Worm (Caenorhabditis elegans) whole organism, young adult: ENCODE data around the gene T26A5.8.
A peak's percentile ranks its signal among the peaks of the same experiment; 100 is the strongest.

ENCODE experiments used
- B0019.2 ChIP-seq: fragments of 200-800 bp; sonication (Bioruptor generic); conservative IDR thresholded peaks from 2 replicates; pipeline ENCODE4 v1.3.6; 2022; ENCODE audit warnings: missing genetic modification reagents, missing genetic modification characterization, missing compliant biosample characterization
- B0261.1 ChIP-seq: sonication (generic microtip); optimal IDR thresholded peaks from 2 replicates; lab custom pipeline; 2016; ENCODE audit warnings: mild to moderate bottlenecking, missing genetic modification characterization, moderate library complexity, missing compliant biosample characterization
- C06A6.2 ChIP-seq: fragments of 200-800 bp; sonication (Bioruptor generic); conservative IDR thresholded peaks from 2 replicates; pipeline ENCODE4 v1.3.6; 2022; ENCODE audit warnings: missing genetic modification characterization, missing compliant biosample characterization
- F10E7.11 ChIP-seq: sonication (generic microtip); optimal IDR thresholded peaks from 2 replicates; lab custom pipeline; 2017; ENCODE audit warnings: mild to moderate bottlenecking, missing genetic modification characterization, moderate library complexity, missing compliant biosample characterization
- F22D6.2 ChIP-seq: sonication (generic microtip); optimal IDR thresholded peaks from 2 replicates; lab custom pipeline; 2016; ENCODE audit warnings: mild to moderate bottlenecking, missing genetic modification characterization, missing compliant biosample characterization
- F33H1.4 ChIP-seq: fragments of 200-800 bp; sonication (Bioruptor generic); IDR thresholded peaks from 2 replicates; pipeline ENCODE4 v1.3.6; 2022; ENCODE audit warnings: missing genetic modification reagents, missing genetic modification characterization, missing compliant biosample characterization
- F49E8.2 ChIP-seq: sonication (generic microtip); optimal IDR thresholded peaks from 3 replicates; lab custom pipeline; 2017; ENCODE audit warnings: missing genetic modification characterization, mild to moderate bottlenecking, missing compliant biosample characterization, antibody characterized with exemption, moderate library complexity; ENCODE audit not compliant: insufficient read depth
- F55B11.4 ChIP-seq: sonication (generic microtip); optimal IDR thresholded peaks from 2 replicates; lab custom pipeline; 2016; ENCODE audit warnings: missing compliant biosample characterization, missing genetic modification characterization, borderline replicate concordance; ENCODE audit not compliant: insufficient read depth
- T07F8.4 ChIP-seq: sonication (generic microtip); optimal IDR thresholded peaks from 2 replicates; lab custom pipeline; 2016; ENCODE audit warnings: mild to moderate bottlenecking, missing genetic modification characterization, moderate library complexity, missing compliant biosample characterization
- Y53F4B.3 ChIP-seq: fragments of 200-800 bp; sonication (Bioruptor generic); IDR thresholded peaks from 2 replicates; pipeline ENCODE4 v1.3.6; 2022; ENCODE audit warnings: missing genetic modification reagents, missing genetic modification characterization, missing compliant biosample characterization
- Y79H2A.3 ChIP-seq: fragments of 200-800 bp; sonication (Bioruptor generic); conservative IDR thresholded peaks from 2 replicates; pipeline ENCODE4 v1.3.6; 2022; ENCODE audit warnings: missing genetic modification reagents, missing genetic modification characterization, missing compliant biosample characterization
- Y95B8A.8 ChIP-seq: fragments of 200-800 bp; sonication (Bioruptor generic); IDR thresholded peaks from 2 replicates; pipeline ENCODE4 v1.3.6; 2022; ENCODE audit warnings: missing genetic modification reagents, missing genetic modification characterization, missing compliant biosample characterization
- ZK185.1 ChIP-seq: sonication (generic microtip); optimal IDR thresholded peaks from 2 replicates; lab custom pipeline; 2016; ENCODE audit warnings: mild to moderate bottlenecking, missing genetic modification characterization, missing compliant biosample characterization; ENCODE audit not compliant: poor library complexity, severe bottlenecking
- aptf-2 ChIP-seq: fragments of 200-800 bp; sonication (Bioruptor generic); conservative IDR thresholded peaks from 2 replicates; pipeline ENCODE4 v1.3.6; 2022; ENCODE audit warnings: missing genetic modification reagents, missing genetic modification characterization, missing compliant biosample characterization
- atf-7 ChIP-seq: sonication (generic microtip); optimal IDR thresholded peaks from 2 replicates; lab custom pipeline; 2017; ENCODE audit warnings: mild to moderate bottlenecking, missing genetic modification characterization, missing compliant biosample characterization
- bed-1 ChIP-seq: fragments of 200-800 bp; sonication (Bioruptor generic); IDR thresholded peaks from 2 replicates; pipeline ENCODE4 v1.3.6; 2022; ENCODE audit warnings: missing genetic modification reagents, missing genetic modification characterization, missing compliant biosample characterization
- bed-2 ChIP-seq: fragments of 200-800 bp; sonication (Bioruptor generic); IDR thresholded peaks from 2 replicates; pipeline ENCODE4 v1.3.6; 2022; ENCODE audit warnings: missing genetic modification reagents, missing genetic modification characterization, missing compliant biosample characterization
- cebp-1 ChIP-seq, 2 experiments: fragments of 200-800 bp in 1 of 2; sonication (Bioruptor generic) in 1 of 2; sonication (generic microtip) in 1 of 2; IDR thresholded peaks in 1 of 2; optimal IDR thresholded peaks in 1 of 2; 2 replicates each; pipeline versions ENCODE4 v1.3.6 to Lab custom; 2017 to 2022; ENCODE audit warnings: missing compliant biosample characterization in 2 of 2, missing genetic modification characterization in 2 of 2, mild to moderate bottlenecking in 1 of 2, missing genetic modification reagents in 1 of 2, moderate library complexity in 1 of 2
- ceh-27 ChIP-seq: fragments of 200-800 bp; sonication (Bioruptor generic); optimal IDR thresholded peaks from 2 replicates; lab custom pipeline; 2018; ENCODE audit warnings: mild to moderate bottlenecking, missing genetic modification characterization, moderate library complexity, missing compliant biosample characterization
- ceh-40 ChIP-seq: fragments of 200-800 bp; sonication (Bioruptor generic); IDR thresholded peaks from 2 replicates; pipeline ENCODE4 v1.3.6; 2022; ENCODE audit warnings: missing genetic modification characterization, missing compliant biosample characterization
- ceh-58 ChIP-seq: fragments of 200-800 bp; sonication (Bioruptor generic); IDR thresholded peaks from 2 replicates; pipeline ENCODE4 v1.3.6; 2022; ENCODE audit warnings: missing genetic modification characterization, missing compliant biosample characterization
- ceh-91 ChIP-seq: fragments of 200-800 bp; sonication (Bioruptor generic); IDR thresholded peaks from 2 replicates; pipeline ENCODE4 v1.3.6; 2022; ENCODE audit warnings: missing genetic modification reagents, missing genetic modification characterization, missing compliant biosample characterization
- dox-1 ChIP-seq: fragments of 200-800 bp; sonication (Bioruptor generic); IDR thresholded peaks from 2 replicates; pipeline ENCODE4 v1.3.6; 2022; ENCODE audit warnings: missing genetic modification reagents, missing genetic modification characterization, missing compliant biosample characterization
- dpff-1 ChIP-seq: sonication (generic microtip); optimal IDR thresholded peaks from 2 replicates; lab custom pipeline; 2017; ENCODE audit warnings: mild to moderate bottlenecking, missing genetic modification characterization, missing compliant biosample characterization
- egrh-3 ChIP-seq: fragments of 200-800 bp; sonication (Bioruptor generic); IDR thresholded peaks from 2 replicates; pipeline ENCODE4 v1.3.6; 2022; ENCODE audit warnings: missing genetic modification reagents, missing genetic modification characterization, missing compliant biosample characterization
- ekl-4 ChIP-seq: fragments of 200-800 bp; sonication (Bioruptor generic); IDR thresholded peaks from 2 replicates; pipeline ENCODE4 v1.3.6; 2022; ENCODE audit warnings: missing genetic modification reagents, missing genetic modification characterization, missing compliant biosample characterization
- ets-4 ChIP-seq: fragments of 200-800 bp; sonication (Bioruptor generic); optimal IDR thresholded peaks from 2 replicates; lab custom pipeline; 2018; ENCODE audit warnings: mild to moderate bottlenecking, missing genetic modification characterization, missing compliant biosample characterization
- fkh-3 ChIP-seq: sonication (generic microtip); optimal IDR thresholded peaks from 2 replicates; lab custom pipeline; 2016; ENCODE audit warnings: mild to moderate bottlenecking, missing genetic modification characterization, missing compliant biosample characterization
- him-1 ChIP-seq: sonication (generic microtip); optimal IDR thresholded peaks from 2 replicates; lab custom pipeline; 2016; ENCODE audit warnings: missing genotype, missing genetic modification reagents, missing genetic modification characterization, missing compliant biosample characterization
- lin-35 ChIP-seq, 3 experiments: fragments of 150-350 bp in 2 of 3; sonication (generic microtip) in 1 of 3; optimal IDR thresholded peaks; 2 replicates each; lab custom pipeline; 2014 to 2018; ENCODE audit warnings: missing biosample characterization in 3 of 3, missing genetic modification characterization in 3 of 3, missing genetic modification reagents in 3 of 3
- lin-40 ChIP-seq: sonication (generic microtip); optimal IDR thresholded peaks from 2 replicates; lab custom pipeline; 2016; ENCODE audit warnings: missing genetic modification characterization, mild to moderate bottlenecking, missing compliant biosample characterization, missing genotype, missing genetic modification reagents
- lir-1 ChIP-seq: fragments of 200-800 bp; sonication (Bioruptor generic); conservative IDR thresholded peaks from 2 replicates; pipeline ENCODE4 v1.3.6; 2022; ENCODE audit warnings: missing genetic modification reagents, missing genetic modification characterization, missing compliant biosample characterization
- lsl-1 ChIP-seq: fragments of 200-800 bp; sonication (Bioruptor generic); optimal IDR thresholded peaks from 2 replicates; lab custom pipeline; 2018; ENCODE audit warnings: mild to moderate bottlenecking, missing genetic modification characterization, moderate library complexity, missing compliant biosample characterization
- madf-3 ChIP-seq: fragments of 200-800 bp; sonication (Bioruptor generic); IDR thresholded peaks from 2 replicates; pipeline ENCODE4 v1.3.6; 2022; ENCODE audit warnings: missing genetic modification reagents, missing genetic modification characterization, missing compliant biosample characterization
- madf-6 ChIP-seq: fragments of 200-800 bp; sonication (Bioruptor generic); IDR thresholded peaks from 2 replicates; pipeline ENCODE4 v1.3.6; 2022; ENCODE audit warnings: missing genetic modification reagents, missing genetic modification characterization, missing compliant biosample characterization
- madf-8 ChIP-seq: fragments of 200-800 bp; sonication (Bioruptor generic); conservative IDR thresholded peaks from 2 replicates; pipeline ENCODE4 v1.3.6; 2022; ENCODE audit warnings: missing genetic modification reagents, missing genetic modification characterization, missing compliant biosample characterization
- mxl-1 ChIP-seq: sonication (generic microtip); optimal IDR thresholded peaks from 2 replicates; lab custom pipeline; 2016; ENCODE audit warnings: missing genetic modification characterization, missing compliant biosample characterization
- nfyb-1 ChIP-seq: fragments of 200-800 bp; sonication (Bioruptor generic); IDR thresholded peaks from 2 replicates; pipeline ENCODE4 v1.3.6; 2022; ENCODE audit warnings: missing genetic modification reagents, missing genetic modification characterization, missing compliant biosample characterization
- nhr-120 ChIP-seq: fragments of 200-800 bp; sonication (Bioruptor generic); IDR thresholded peaks from 2 replicates; pipeline ENCODE4 v1.3.6; 2022; ENCODE audit warnings: missing genetic modification characterization, missing compliant biosample characterization
- nhr-27 ChIP-seq: fragments of 200-800 bp; sonication (Bioruptor generic); optimal IDR thresholded peaks from 2 replicates; lab custom pipeline; 2018; ENCODE audit warnings: mild to moderate bottlenecking, missing genetic modification characterization, moderate library complexity, missing compliant biosample characterization
- nhr-80 ChIP-seq: sonication (generic microtip); optimal IDR thresholded peaks from 2 replicates; lab custom pipeline; 2016; ENCODE audit warnings: missing genetic modification characterization, missing compliant biosample characterization
- nhr-90 ChIP-seq: sonication (generic microtip); optimal IDR thresholded peaks from 2 replicates; lab custom pipeline; 2016; ENCODE audit warnings: missing genotype, mild to moderate bottlenecking, missing genetic modification characterization, missing compliant biosample characterization
- snpc-1.1 ChIP-seq: sonication (generic microtip); optimal IDR thresholded peaks from 2 replicates; lab custom pipeline; 2017; ENCODE audit warnings: missing genetic modification characterization, mild to moderate bottlenecking, missing compliant biosample characterization, antibody characterized with exemption, moderate library complexity, missing genotype, missing genetic modification reagents; ENCODE audit not compliant: insufficient read depth
- snpc-1.3 ChIP-seq: sonication (generic microtip); optimal IDR thresholded peaks from 2 replicates; lab custom pipeline; 2017; ENCODE audit warnings: missing genetic modification characterization, mild to moderate bottlenecking, missing compliant biosample characterization, antibody characterized with exemption, moderate library complexity, missing genotype, missing genetic modification reagents; ENCODE audit not compliant: insufficient read depth
- unc-62 ChIP-seq: fragments of 150-350 bp; optimal IDR thresholded peaks from 2 replicates; lab custom pipeline; 2014; ENCODE audit warnings: missing biosample characterization, missing genetic modification reagents, missing genetic modification characterization
- zim-3 ChIP-seq: sonication (generic microtip); optimal IDR thresholded peaks from 2 replicates; lab custom pipeline; 2017; ENCODE audit warnings: mild to moderate bottlenecking, missing genetic modification characterization, moderate library complexity, missing compliant biosample characterization
- ztf-25 ChIP-seq: fragments of 200-800 bp; sonication (Bioruptor generic); IDR thresholded peaks from 2 replicates; pipeline ENCODE4 v1.3.6; 2022; ENCODE audit warnings: missing genetic modification reagents, missing genetic modification characterization, missing compliant biosample characterization

T26A5.8 gene

DNA sequence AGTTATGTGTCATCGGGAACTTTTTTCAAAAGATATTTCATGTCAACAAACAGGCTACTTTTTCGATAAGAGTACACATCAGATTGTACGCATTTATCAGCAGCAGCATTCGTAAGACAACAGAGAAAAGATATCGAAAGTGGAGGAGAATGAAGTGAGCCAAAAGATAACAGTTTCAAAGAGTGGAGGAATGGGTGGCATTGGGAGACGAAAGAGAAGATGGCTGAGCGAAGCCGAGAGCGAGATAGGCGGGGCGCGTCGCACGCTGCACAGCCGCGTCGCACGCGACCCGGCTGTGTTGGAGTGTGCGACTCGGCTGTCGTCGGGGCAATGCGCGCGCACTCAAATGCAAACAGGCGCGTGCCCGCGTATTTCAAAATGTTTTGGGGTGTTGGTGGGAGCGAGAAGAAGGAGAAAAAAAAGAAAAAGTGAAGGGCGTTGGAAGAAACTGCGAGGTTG is 1.5 kb upstream of the T26A5.8 start (continued):
- TF ChIP-seq C06A6.2 (GFP tag; lab: Robert Waterston, UW) (peak; percentile 86), him-1 (tag; lab: Kevin White, UChicago) (no peak), ZK185.1 (tag; lab: Kevin White, UChicago) (peak; percentile 30), snpc-1.3 (no peak), dpff-1 (no peak), lir-1 (peak; percentile 74), lin-35 (GFP tag; optimal IDR thresholded peaks at IDR 0.05; lab: Kevin White, UChicago) (peak in 1 of 3 experiments; percentile 79), F55B11.4 (no peak), dox-1 (GFP tag; lab: Robert Waterston, UW) (peak; percentile 95), mxl-1 (tag; lab: Kevin White, UChicago) (no peak), Y95B8A.8 (peak; percentile 94), Y79H2A.3 (peak; percentile 84; the same call in 1 of the 2 replicates), madf-8 (peak; percentile 73), cebp-1 (GFP tag; IDR thresholded peaks at IDR 0.05; lab: Robert Waterston, UW) (peak; percentile 94), cebp-1 (tag; optimal IDR thresholded peaks at IDR 0.05; lab: Kevin White, UChicago) (peak; percentile 97), F33H1.4 (GFP tag; lab: Robert Waterston, UW) (peak; percentile 77), ceh-58 (0 out of 2 replicates have a peak, but pooled peaks have one; percentile 16), nhr-90 (tag; lab: Kevin White, UChicago) (peak; percentile 67), unc-62 (GFP tag; lab: Kevin White, UChicago) (no peak), ekl-4 (GFP tag; lab: Robert Waterston, UW) (peak; percentile 89), T07F8.4 (peak; percentile 19), B0261.1 (tag; lab: Kevin White, UChicago) (peak; percentile 14), F49E8.2 (tag; lab: Kevin White, UChicago) (no peak), bed-1 (GFP tag; lab: Robert Waterston, UW) (no peak), bed-2 (no peak), aptf-2 (GFP tag; lab: Robert Waterston, UW) (no peak), fkh-3 (tag; lab: Kevin White, UChicago) (peak; percentile 30), madf-3 (GFP tag; lab: Robert Waterston, UW) (peak; percentile 88), Y53F4B.3 (GFP tag; lab: Robert Waterston, UW) (no peak; the same call in 1 of the 2 replicates), nhr-80 (tag; lab: Kevin White, UChicago) (peak; percentile 99), ets-4 (GFP tag; lab: Kevin White, UChicago) (peak; percentile 86), zim-3 (tag; lab: Kevin White, UChicago) (peak; percentile 72), ceh-27 (GFP tag; lab: Kevin White, UChicago) (peak; percentile 90), lin-40 (tag; lab: Kevin White, UChicago) (no peak), B0019.2 (GFP tag; lab: Robert Waterston, UW) (0 out of 2 replicates have a peak, but pooled peaks have one; percentile 17), ceh-40 (GFP tag; lab: Robert Waterston, UW) (no peak), lsl-1 (GFP tag; lab: Kevin White, UChicago) (peak; percentile 66), nhr-120 (GFP tag; lab: Robert Waterston, UW) (no peak), ceh-91 (GFP tag; lab: Robert Waterston, UW) (peak; percentile 71), ztf-25 (peak; percentile 47; the same call in 1 of the 2 replicates), F22D6.2 (tag; lab: Kevin White, UChicago) (peak; percentile 49), atf-7 (tag; lab: Kevin White, UChicago) (peak; percentile 91), nhr-27 (no peak), snpc-1.1 (no peak), egrh-3 (GFP tag; lab: Robert Waterston, UW) (peak; percentile 97), nfyb-1 (peak; percentile 95), F10E7.11 (tag; lab: Kevin White, UChicago) (no peak), madf-6 (GFP tag; lab: Robert Waterston, UW) (peak; percentile 92)
- TF ChIP-seq, all 124 proteins: peak for 77
